Fruit fly (Drosophila melanogaster) whole organism, embryonic: ENCODE data around the gene CG12224.
A peak's percentile ranks its signal among the peaks of the same experiment; 100 is the strongest.

Experiments
- Atf6 ChIP-seq: fragments of 200-800 bp; sonication (Bioruptor generic); IDR thresholded peaks from 2 replicates; pipeline ENCODE4 v1.3.6; 2022; ENCODE audit warnings: missing biosample characterization, missing genetic modification characterization
- Blimp-1 ChIP-seq: fragments of 200-800 bp; sonication (Bioruptor generic); optimal IDR thresholded peaks from 3 replicates; lab custom pipeline; 2018; ENCODE audit warnings: missing biosample characterization, missing genetic modification characterization, mild to moderate bottlenecking, moderate library complexity, missing genetic modification reagents
- CG10366 ChIP-seq: fragments of 200-800 bp; sonication (Bioruptor generic); IDR thresholded peaks from 2 replicates; pipeline ENCODE4 v1.3.6; 2022; ENCODE audit warnings: missing biosample characterization, missing genetic modification characterization
- CG11085 ChIP-seq: fragments of 200-800 bp; sonication (Bioruptor generic); IDR thresholded peaks from 2 replicates; pipeline ENCODE4 v1.3.6; 2022; ENCODE audit warnings: missing biosample characterization, missing genetic modification characterization
- CG12744 ChIP-seq: fragments of 200-800 bp; sonication (Bioruptor generic); optimal IDR thresholded peaks from 2 replicates; lab custom pipeline; 2016; ENCODE audit warnings: missing biosample characterization, missing genetic modification characterization
- CG12769 ChIP-seq: fragments of 200-800 bp; sonication (Bioruptor generic); optimal IDR thresholded peaks from 2 replicates; lab custom pipeline; 2019; ENCODE audit warnings: missing biosample characterization, mild to moderate bottlenecking, missing genetic modification characterization, moderate library complexity
- CG14014 ChIP-seq: fragments of 200-800 bp; sonication (Bioruptor generic); IDR thresholded peaks from 2 replicates; pipeline ENCODE4 v1.3.6; 2022; ENCODE audit warnings: missing biosample characterization, missing genetic modification characterization
- CG15601 ChIP-seq: fragments of 200-800 bp; sonication (Bioruptor generic); optimal IDR thresholded peaks from 3 replicates; lab custom pipeline; 2019; ENCODE audit warnings: missing biosample characterization, mild to moderate bottlenecking, missing genetic modification characterization, moderate library complexity
- CG1832 ChIP-seq: fragments of 200-800 bp; sonication (Bioruptor generic); optimal IDR thresholded peaks from 2 replicates; lab custom pipeline; 2017; ENCODE audit warnings: missing biosample characterization, mild to moderate bottlenecking, missing genetic modification characterization, inconsistent platforms
- CG31224 ChIP-seq: fragments of 200-800 bp; sonication (Bioruptor generic); IDR thresholded peaks from 2 replicates; pipeline ENCODE4 v1.3.6; 2022; ENCODE audit warnings: missing biosample characterization, missing genetic modification characterization
- CG31388 ChIP-seq: fragments of 200-800 bp; sonication (Bioruptor generic); optimal IDR thresholded peaks from 2 replicates; lab custom pipeline; 2016; ENCODE audit warnings: missing biosample characterization, missing genetic modification characterization
- CG6175 ChIP-seq: fragments of 200-800 bp; sonication (Bioruptor generic); IDR thresholded peaks from 3 replicates; pipeline ENCODE4 v1.3.6; 2022; ENCODE audit warnings: missing biosample characterization, missing genetic modification characterization
- CG8089 ChIP-seq: fragments of 200-800 bp; sonication (Bioruptor generic); optimal IDR thresholded peaks from 3 replicates; lab custom pipeline; 2016; ENCODE audit warnings: missing biosample characterization, missing genetic modification characterization
- CG9797 ChIP-seq: fragments of 200-800 bp; sonication (Bioruptor generic); optimal IDR thresholded peaks from 3 replicates; lab custom pipeline; 2018; ENCODE audit warnings: missing biosample characterization, mild to moderate bottlenecking, missing genetic modification characterization
- CG9817 ChIP-seq: fragments of 200-800 bp; sonication (Bioruptor generic); optimal IDR thresholded peaks from 2 replicates; lab custom pipeline; 2018; ENCODE audit warnings: missing biosample characterization, mild to moderate bottlenecking, missing genetic modification characterization, moderate library complexity
- CkIIα-i1 ChIP-seq: fragments of 200-800 bp; sonication (Bioruptor generic); IDR thresholded peaks from 2 replicates; pipeline ENCODE4 v1.3.6; 2022; ENCODE audit warnings: missing biosample characterization, missing genetic modification characterization
- Drgx ChIP-seq: fragments of 200-800 bp; sonication (Bioruptor generic); IDR thresholded peaks from 2 replicates; pipeline ENCODE4 v1.3.6; 2022; ENCODE audit warnings: missing biosample characterization, missing genetic modification characterization
- E2f2 ChIP-seq: fragments of 200-800 bp; sonication (Bioruptor generic); IDR thresholded peaks from 2 replicates; pipeline ENCODE4 v1.3.6; 2022; ENCODE audit warnings: missing biosample characterization, missing genetic modification characterization
- Rfx ChIP-seq: fragments of 200-800 bp; sonication (Bioruptor generic); IDR thresholded peaks from 2 replicates; pipeline ENCODE4 v1.3.6; 2022; ENCODE audit warnings: missing biosample characterization, missing genetic modification characterization
- abd-A ChIP-seq: fragments of 200-800 bp; sonication (Bioruptor generic); optimal IDR thresholded peaks from 3 replicates; lab custom pipeline; 2019; ENCODE audit warnings: missing biosample characterization, mild to moderate bottlenecking, missing genetic modification characterization, moderate library complexity
- cg ChIP-seq: fragments of 200-800 bp; sonication (Bioruptor generic); optimal IDR thresholded peaks from 3 replicates; lab custom pipeline; 2019; ENCODE audit warnings: missing biosample characterization, mild to moderate bottlenecking, missing genetic modification characterization, moderate library complexity
- chinmo ChIP-seq: fragments of 200-800 bp; sonication (Bioruptor generic); IDR thresholded peaks from 4 replicates; pipeline ENCODE4 v1.3.6; 2022; ENCODE audit warnings: missing biosample characterization, missing genetic modification characterization; ENCODE audit not compliant: partially characterized antibody
- ci ChIP-seq: fragments of 200-800 bp; sonication (Bioruptor generic); IDR thresholded peaks from 3 replicates; pipeline ENCODE4 v1.3.6; 2022; ENCODE audit warnings: missing biosample characterization, missing genetic modification characterization
- corto ChIP-seq: fragments of 200-800 bp; sonication (Bioruptor generic); optimal IDR thresholded peaks from 2 replicates; lab custom pipeline; 2016; ENCODE audit warnings: missing biosample characterization, mild to moderate bottlenecking, missing genetic modification characterization, moderate library complexity
- dmrt99B ChIP-seq: fragments of 200-800 bp; sonication (Bioruptor generic); optimal IDR thresholded peaks from 2 replicates; lab custom pipeline; 2018; ENCODE audit warnings: missing biosample characterization, mild to moderate bottlenecking, missing genetic modification characterization, moderate library complexity
- eve ChIP-seq, 2 experiments: fragments of >200 bp; optimal IDR thresholded peaks; 2 replicates each; lab custom pipeline; 2017; ENCODE audit warnings: missing biosample characterization in 2 of 2, missing genetic modification characterization in 2 of 2
- ind ChIP-seq: fragments of 200-800 bp; sonication (Bioruptor generic); optimal IDR thresholded peaks from 3 replicates; lab custom pipeline; 2016; ENCODE audit warnings: missing biosample characterization, missing genetic modification characterization
- oc ChIP-seq: fragments of 200-800 bp; sonication (Bioruptor generic); optimal IDR thresholded peaks from 2 replicates; lab custom pipeline; 2018; ENCODE audit warnings: missing biosample characterization, mild to moderate bottlenecking, missing genetic modification characterization, moderate library complexity
- otp ChIP-seq: fragments of 200-800 bp; sonication (Bioruptor generic); IDR thresholded peaks from 3 replicates; pipeline ENCODE4, ENCODE4 v1.3.6; 2022; ENCODE audit warnings: missing biosample characterization, missing genetic modification characterization
- p53 ChIP-seq: fragments of 200-800 bp; sonication (Bioruptor generic); optimal IDR thresholded peaks from 2 replicates; lab custom pipeline; 2016; ENCODE audit warnings: missing biosample characterization, missing genetic modification characterization
- pho ChIP-seq: fragments of 200-800 bp; sonication (Bioruptor generic); optimal IDR thresholded peaks from 2 replicates; lab custom pipeline; 2016; ENCODE audit warnings: missing biosample characterization, missing genetic modification characterization
- psq ChIP-seq: fragments of 200-800 bp; sonication (Bioruptor generic); optimal IDR thresholded peaks from 2 replicates; lab custom pipeline; 2017; ENCODE audit warnings: missing biosample characterization, missing genetic modification characterization
- ranshi ChIP-seq: fragments of 200-800 bp; sonication (Bioruptor generic); IDR thresholded peaks from 2 replicates; pipeline ENCODE4 v1.3.6; 2022; ENCODE audit warnings: missing biosample characterization, missing genetic modification characterization
- sd ChIP-seq: fragments of 200-800 bp; sonication (Bioruptor generic); optimal IDR thresholded peaks from 3 replicates; lab custom pipeline; 2018; ENCODE audit warnings: missing biosample characterization, mild to moderate bottlenecking, missing genetic modification characterization, moderate library complexity
- sens ChIP-seq: fragments of 200-800 bp; sonication (Bioruptor generic); peaks from one replicate; lab custom pipeline; 2016; ENCODE audit warnings: missing biosample characterization, missing genetic modification characterization
- slbo ChIP-seq: fragments of 200-800 bp; sonication (Bioruptor generic); IDR thresholded peaks from 2 replicates; pipeline ENCODE4 v1.3.6; 2022; ENCODE audit warnings: missing biosample characterization, missing genetic modification characterization
- usp ChIP-seq: fragments of >200 bp; optimal IDR thresholded peaks from 2 replicates; lab custom pipeline; 2017; ENCODE audit warnings: missing biosample characterization, missing genetic modification characterization
- zfh1 ChIP-seq: fragments of 200-800 bp; sonication (Bioruptor generic); IDR thresholded peaks from 3 replicates; pipeline ENCODE4 v1.3.6; 2022; ENCODE audit warnings: missing biosample characterization, missing genetic modification characterization

CG12224 gene

dm6 chr3R:11945450-11946317 lies 36.2 kb downstream of the CG12224 start (continued):
- peak; percentile 26; the same call in 1 of the 2 replicates for TF ChIP-seq CG31224 (GFP tag; lab: Robert Waterston, UW)
- TF ChIP-seq ci (GFP tag; lab: Robert Waterston, UW), result 0 out of 3 replicates have a peak, but pooled peaks have one; percentile 32
- TF ChIP-seq, all 482 proteins: peak for 15

dm6 chr3R:11941116-11941515 lies 40.7 kb downstream of the CG12224 start:
- TF ChIP-seq chinmo (GFP tag; lab: Robert Waterston, UW) (0 out of 4 replicates have a peak, but pooled peaks have one; percentile 27), Blimp-1 (peak; percentile 81), CG9797 (GFP tag; lab: Kevin White, UChicago) (no peak), pho (no peak), corto (GFP tag; lab: Kevin White, UChicago) (no peak), psq (GFP tag; lab: Kevin White, UChicago) (no peak), otp (GFP tag; lab: Robert Waterston, UW) (0 out of 3 replicates have a peak, but pooled peaks have one; percentile 10), Rfx (GFP tag; lab: Robert Waterston, UW) (no peak), oc (no peak), usp (GFP tag; lab: Kevin White, UChicago) (no peak), CG8089 (GFP tag; lab: Kevin White, UChicago) (no peak), zfh1 (GFP tag; lab: Robert Waterston, UW) (no peak), CG9817 (tag; lab: Kevin White, UChicago) (no peak), CG15601 (no peak), p53 (GFP tag; lab: Kevin White, UChicago) (no peak), CG31388 (no peak), CG11085 (GFP tag; lab: Robert Waterston, UW) (no peak)
- TF ChIP-seq, all 482 proteins: peak for 3

DNA sequence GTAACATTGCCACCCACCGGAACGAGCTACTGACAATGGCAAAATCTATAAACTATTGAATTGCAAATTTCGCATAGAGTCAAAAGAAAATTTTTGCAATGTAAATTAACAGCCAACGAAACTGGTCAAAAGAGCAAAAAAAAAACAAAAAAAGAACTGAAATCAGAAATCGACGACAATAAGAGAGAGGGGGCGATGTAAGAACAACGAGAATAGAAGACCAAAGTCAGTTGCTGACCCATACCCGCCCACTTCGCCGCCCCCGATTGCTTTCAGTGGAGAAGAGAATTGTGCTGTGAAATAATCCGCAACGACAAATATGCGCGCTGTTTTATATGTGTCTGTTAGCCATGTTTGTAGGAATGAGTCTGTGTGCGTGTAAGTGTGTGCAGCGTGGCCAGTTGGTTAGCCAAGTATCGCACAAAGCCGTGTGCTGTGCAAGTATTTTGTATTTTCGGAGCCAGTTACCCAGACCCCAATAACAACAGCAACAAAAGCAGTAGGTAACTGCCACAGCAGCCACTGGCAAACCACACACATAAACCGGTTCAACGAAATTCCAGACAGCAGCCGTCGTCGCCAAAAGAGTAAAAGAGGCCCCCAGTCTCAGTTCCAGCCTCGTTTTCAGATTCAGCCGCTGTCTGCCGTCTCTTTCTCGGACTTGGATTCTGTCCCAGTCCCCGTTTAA lies 44.3 kb downstream of the CG12224 start:
- TF ChIP-seq sens (GFP tag; lab: Kevin White, UChicago) (peak; percentile 62), CG12744 (no peak), Atf6 (GFP tag; lab: Robert Waterston, UW) (0 out of 2 replicates have a peak, but pooled peaks have one; percentile 14), sd (tag; lab: Kevin White, UChicago) (peak; percentile 88), CG12769 (peak; percentile 86), eve (GFP tag; optimal IDR thresholded peaks at IDR 0.05; lab: Kevin White, UChicago) (no peak), CG6175 (GFP tag; lab: Robert Waterston, UW) (peak; percentile 86), CG14014 (0 out of 2 replicates have a peak, but pooled peaks have one; percentile 15), ranshi (GFP tag; lab: Robert Waterston, UW) (0 out of 2 replicates have a peak, but pooled peaks have one; percentile 9), CkIIα-i1 (no peak), slbo (GFP tag; lab: Robert Waterston, UW) (0 out of 2 replicates have a peak, but pooled peaks have one; percentile 20), Drgx (GFP tag; lab: Robert Waterston, UW) (peak; percentile 56; the same call in 1 of the 2 replicates), cg (GFP tag; lab: Kevin White, UChicago) (peak; percentile 56), E2f2 (0 out of 2 replicates have a peak, but pooled peaks have one; percentile 6), ind (GFP tag; lab: Kevin White, UChicago) (no peak), chinmo (GFP tag; lab: Robert Waterston, UW) (peak; percentile 89), CG1832 (GFP tag; lab: Kevin White, UChicago) (peak; percentile 8), dmrt99B (no peak), ci (GFP tag; lab: Robert Waterston, UW) (0 out of 3 replicates have a peak, but pooled peaks have one; percentile 38), abd-A (peak; percentile 49), CG10366 (GFP tag; lab: Robert Waterston, UW) (0 out of 2 replicates have a peak, but pooled peaks have one; percentile 22)
